Fruit fly (Drosophila melanogaster) whole organism, wandering third instar larva: Measurements from ENCODE around the gene Teh1.

Experiments
- CG9705 ChIP-seq: fragments of 200-800 bp; sonication (Bioruptor generic); optimal IDR thresholded peaks from 2 replicates; lab custom pipeline; 2018; ENCODE audit warnings: missing biosample characterization, mild to moderate bottlenecking, missing genetic modification characterization
- Dfd ChIP-seq: fragments of >200 bp; optimal IDR thresholded peaks from 2 replicates; lab custom pipeline; 2017; ENCODE audit warnings: missing biosample characterization, missing genetic modification characterization
- Hr83 ChIP-seq: fragments of 200-300 bp; sonication (Bioruptor generic); optimal IDR thresholded peaks from 2 replicates; lab custom pipeline; 2016; ENCODE audit warnings: missing biosample characterization, mild to moderate bottlenecking, missing genetic modification characterization, moderate library complexity; ENCODE audit not compliant: poor library complexity, severe bottlenecking
- OdsH ChIP-seq: fragments of 200-800 bp; sonication (Bioruptor generic); optimal IDR thresholded peaks from 2 replicates; lab custom pipeline; 2016; ENCODE audit warnings: missing biosample characterization, mild to moderate bottlenecking, missing genetic modification characterization
- Vsx2 ChIP-seq: fragments of 200-300, 225-300 bp; sonication (Bioruptor generic); optimal IDR thresholded peaks from 2 replicates; lab custom pipeline; 2018; ENCODE audit warnings: missing biosample characterization, missing genetic modification characterization; ENCODE audit not compliant: partially characterized antibody
- h ChIP-seq: fragments of 200-800 bp; sonication (Bioruptor generic); optimal IDR thresholded peaks from 3 replicates; lab custom pipeline; 2016; ENCODE audit warnings: missing biosample characterization, mild to moderate bottlenecking, missing genetic modification characterization
- pan ChIP-seq: fragments of >200 bp; optimal IDR thresholded peaks from 2 replicates; lab custom pipeline; 2017
- psq ChIP-seq: fragments of 200-800 bp; sonication (Bioruptor generic); optimal IDR thresholded peaks from 3 replicates; lab custom pipeline; 2017; ENCODE audit warnings: missing biosample characterization, mild to moderate bottlenecking, missing genetic modification characterization, moderate library complexity
- tai ChIP-seq: sonication (Bioruptor generic); optimal IDR thresholded peaks from 2 replicates; lab custom pipeline; 2016; ENCODE audit warnings: missing biosample characterization, missing genetic modification characterization
- usp ChIP-seq: fragments of >200 bp; optimal IDR thresholded peaks from 2 replicates; lab custom pipeline; 2017; ENCODE audit warnings: missing biosample characterization, missing genetic modification characterization

dm6 chr3R:9884461-9885185 lies 16.7 kb upstream of the Teh1 start:
- TF ChIP-seq psq (GFP tag; lab: Kevin White, UChicago) (no peak), OdsH (GFP tag; lab: Kevin White, UChicago) (peak; percentile 21), usp (no peak), Vsx2 (GFP tag; lab: Kevin White, UChicago) (no peak), tai (GFP tag; lab: Kevin White, UChicago) (no peak), Hr83 (no peak), CG9705 (GFP tag; lab: Kevin White, UChicago) (no peak), Dfd (GFP tag; lab: Kevin White, UChicago) (no peak), pan (lab: Kevin White, UChicago) (no peak), h (GFP tag; lab: Kevin White, UChicago) (peak; percentile 56)
